Worm (Caenorhabditis elegans) whole organism, mixed stage, embryonic: Measurements from ENCODE around the gene Y105C5B.19.

Experiments
- mep-1 ChIP-seq: fragments of 150-350 bp; optimal IDR thresholded peaks from 2 replicates; lab custom pipeline; 2017; ENCODE audit warnings: missing biosample characterization, missing genetic modification reagents, missing genetic modification characterization, inconsistent platforms
- pha-4 ChIP-seq: fragments of 150-350 bp; optimal IDR thresholded peaks from 2 replicates; lab custom pipeline; 2018; ENCODE audit warnings: missing biosample characterization, missing genetic modification reagents, missing genetic modification characterization
- ztf-11 ChIP-seq: fragments of 150-350 bp; optimal IDR thresholded peaks from 2 replicates; lab custom pipeline; 2014; ENCODE audit warnings: missing biosample characterization, missing genetic modification characterization

DNA sequence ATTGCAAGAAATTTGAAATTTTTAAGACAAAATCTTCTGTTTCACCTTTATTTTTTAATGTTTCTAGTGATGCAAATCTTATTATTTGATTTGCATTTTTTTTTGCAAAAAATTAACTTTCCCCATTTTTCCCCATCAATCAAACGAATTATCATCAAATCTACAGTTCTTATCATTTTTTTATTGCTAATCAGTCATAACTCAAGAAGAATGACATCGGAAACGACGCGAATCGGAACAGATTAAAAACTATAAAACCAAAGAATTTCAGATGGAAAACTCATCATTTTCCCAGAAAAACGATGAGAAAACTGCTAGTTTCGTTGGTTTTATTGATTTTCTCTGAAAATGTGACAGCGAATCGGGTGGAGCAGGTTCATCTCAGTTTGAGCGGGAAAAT is 32.1 kb downstream of the Y105C5B.19 start, which contains the start of gene Y105C5B.15:
- TF ChIP-seq mep-1, result no peak
- TF ChIP-seq ztf-11 (tag; lab: Kevin White, UChicago), result no peak
- TF ChIP-seq pha-4 (tag; lab: Kevin White, UChicago), result no peak
